Worm (Caenorhabditis elegans): ENCODE results near the gene srh-212.

ce11 chrV:3631591-3631990, 34.6 kb upstream of the srh-212 start, which contains the start of gene F59B1.6:
- TF ChIP-seq dao-5 (tag; optimal IDR thresholded peaks at IDR 0.05) (no peak), him-1 (tag; optimal IDR thresholded peaks at IDR 0.05) (no peak), W03F9.2 (tag; optimal IDR thresholded peaks at IDR 0.05) (no peak)

Data from whole organism, L4/young adult.